Worm (Caenorhabditis elegans) whole organism, early embryonic: ENCODE data around the gene F22E5.22.

Source experiments
- aly-1 ChIP-seq: sonication (generic microtip); optimal IDR thresholded peaks from 2 replicates; lab custom pipeline; 2016; ENCODE audit warnings: missing genetic modification characterization, missing compliant biosample characterization
- ama-1 ChIP-seq: fragments of 150-350 bp; optimal IDR thresholded peaks from 2 replicates; lab custom pipeline; 2014
- ceh-13 ChIP-seq: fragments of 200-800 bp; sonication (Bioruptor generic); optimal IDR thresholded peaks from 2 replicates; lab custom pipeline; 2018; ENCODE audit warnings: mild to moderate bottlenecking, missing genetic modification characterization, missing compliant biosample characterization
- ets-7 ChIP-seq: sonication (generic microtip); optimal IDR thresholded peaks from 2 replicates; lab custom pipeline; 2016; ENCODE audit warnings: missing genotype, missing genetic modification characterization, missing compliant biosample characterization
- flt-1 ChIP-seq: fragments of 200-800 bp; sonication (Bioruptor generic); IDR thresholded peaks from 2 replicates; pipeline ENCODE4 v1.3.6; 2022; ENCODE audit warnings: missing genetic modification characterization, missing compliant biosample characterization
- hmg-4 ChIP-seq: fragments of 200-800 bp; sonication (Bioruptor generic); optimal IDR thresholded peaks from 2 replicates; lab custom pipeline; 2018; ENCODE audit warnings: mild to moderate bottlenecking, missing genetic modification characterization, missing compliant biosample characterization
- hnd-1 ChIP-seq: sonication (generic microtip); optimal IDR thresholded peaks from 2 replicates; lab custom pipeline; 2016; ENCODE audit warnings: missing genetic modification characterization, missing compliant biosample characterization
- pes-1 ChIP-seq: fragments of 200-800 bp; sonication (Bioruptor generic); IDR thresholded peaks from 2 replicates; pipeline ENCODE4 v1.3.6; 2022; ENCODE audit warnings: missing genetic modification reagents, missing genetic modification characterization, missing compliant biosample characterization
- scrt-1 ChIP-seq: fragments of 200-800 bp; sonication (Bioruptor generic); IDR thresholded peaks from 2 replicates; pipeline ENCODE4 v1.3.6; 2022; ENCODE audit warnings: missing genetic modification characterization, missing compliant biosample characterization

- TF ChIP-seq scrt-1 (GFP tag; lab: Robert Waterston, UW) (no peak), aly-1 (tag; lab: Kevin White, UChicago) (no peak), hnd-1 (tag; lab: Kevin White, UChicago) (no peak), ceh-13 (GFP tag; lab: Kevin White, UChicago) (no peak), hmg-4 (GFP tag; lab: Kevin White, UChicago) (no peak), flt-1 (GFP tag; lab: Robert Waterston, UW) (no peak), ets-7 (no peak), ama-1 (lab: Kevin White, UChicago) (no peak), pes-1 (GFP tag; lab: Robert Waterston, UW) (no peak)
Measured at ce11 chrII:2641777-2642176, 23.9 kb upstream of the F22E5.22 start, which contains the start of gene F22E5.7.
